Comparison of ENCODE assay signal across 1 fruit fly cellular context in genomic region chr3L:17958231-17958976, dm6.
TF ChIP-seq lines count a peak whose summit lies in the region.

No protein-coding gene starts in this region.

TF ChIP-seq in whole organism, embryonic, 481 proteins besides CTCF, POLR2A, EP300 and RAD21 (continued from another document):
- TF ChIP-seq Stat92E (GFP tag; optimal IDR thresholded peaks at IDR 0.05; lab: Kevin White, UChicago): no peak
- no peak for TF ChIP-seq scrt (GFP tag; optimal IDR thresholded peaks at IDR 0.05; lab: Kevin White, UChicago)
- no peak for TF ChIP-seq zen (tag; optimal IDR thresholded peaks at IDR 0.05; lab: Kevin White, UChicago)
- TF ChIP-seq CG1233 (GFP tag; optimal IDR thresholded peaks at IDR 0.05; lab: Kevin White, UChicago): no peak
- TF ChIP-seq h (optimal IDR thresholded peaks at IDR 0.05; lab: Kevin White, UChicago): no peak
- no peak for TF ChIP-seq dmrt11E (tag; optimal IDR thresholded peaks at IDR 0.05; lab: Kevin White, UChicago)
- TF ChIP-seq pb (GFP tag; optimal IDR thresholded peaks at IDR 0.05; lab: Kevin White, UChicago): no peak
- no peak for TF ChIP-seq Hmx (GFP tag; optimal IDR thresholded peaks at IDR 0.05; lab: Kevin White, UChicago)
- TF ChIP-seq CG14667 (GFP tag; IDR thresholded peaks at IDR 0.05; lab: Robert Waterston, UW): no peak
- no peak for TF ChIP-seq CG9797 (GFP tag; optimal IDR thresholded peaks at IDR 0.05; lab: Kevin White, UChicago)
- no peak for TF ChIP-seq B-H2 (GFP tag; optimal IDR thresholded peaks at IDR 0.05; lab: Kevin White, UChicago)
- TF ChIP-seq CG13624 (GFP tag; optimal IDR thresholded peaks at IDR 0.05; lab: Kevin White, UChicago): no peak
- no peak for TF ChIP-seq CG11723 (GFP tag; optimal IDR thresholded peaks at IDR 0.05; lab: Kevin White, UChicago)
- no peak for TF ChIP-seq CG3726 (GFP tag; IDR thresholded peaks at IDR 0.05; lab: Robert Waterston, UW)
- TF ChIP-seq Ada2b (GFP tag; IDR thresholded peaks at IDR 0.05; lab: Robert Waterston, UW): no peak
- no peak for TF ChIP-seq CG14860 (GFP tag; IDR thresholded peaks at IDR 0.05; lab: Robert Waterston, UW; ENCODE audit: partially characterized antibody)
- TF ChIP-seq Nf-YB (GFP tag; optimal IDR thresholded peaks at IDR 0.05; lab: Kevin White, UChicago): no peak
- TF ChIP-seq Dip2 (GFP tag; IDR thresholded peaks at IDR 0.05; lab: Robert Waterston, UW): no peak
- no peak for TF ChIP-seq GATAe (GFP tag; conservative IDR thresholded peaks at IDR 0.05; lab: Robert Waterston, UW)
- TF ChIP-seq Med (GFP tag; lab: Kevin White, UChicago): peak; percentile 74
- no peak for TF ChIP-seq Hand (GFP tag; optimal IDR thresholded peaks at IDR 0.05; lab: Kevin White, UChicago)
- no peak for TF ChIP-seq CG14441 (GFP tag; IDR thresholded peaks at IDR 0.05; lab: Robert Waterston, UW)
- no peak for TF ChIP-seq gce (GFP tag; IDR thresholded peaks at IDR 0.05; lab: Robert Waterston, UW)
- no peak for TF ChIP-seq gt (GFP tag; IDR thresholded peaks at IDR 0.05; lab: Robert Waterston, UW)
- TF ChIP-seq cg (GFP tag; optimal IDR thresholded peaks at IDR 0.05; lab: Kevin White, UChicago): peak; percentile 26
- no peak for TF ChIP-seq HLH54F (GFP tag; optimal IDR thresholded peaks at IDR 0.05; lab: Kevin White, UChicago)
- TF ChIP-seq CG10654 (GFP tag; optimal IDR thresholded peaks at IDR 0.05; lab: Kevin White, UChicago): no peak
- TF ChIP-seq CG13775 (GFP tag; optimal IDR thresholded peaks at IDR 0.05; lab: Kevin White, UChicago): no peak
- TF ChIP-seq lola (GFP tag; optimal IDR thresholded peaks at IDR 0.05; lab: Kevin White, UChicago): no peak
- TF ChIP-seq mam (GFP tag; optimal IDR thresholded peaks at IDR 0.05; lab: Kevin White, UChicago): no peak
- no peak for TF ChIP-seq Hr3 (GFP tag; optimal IDR thresholded peaks at IDR 0.05; lab: Kevin White, UChicago)
- no peak for TF ChIP-seq CG12155 (GFP tag; optimal IDR thresholded peaks at IDR 0.05; lab: Kevin White, UChicago)
- TF ChIP-seq lov (optimal IDR thresholded peaks at IDR 0.05; lab: Kevin White, UChicago): no peak
- TF ChIP-seq lov (GFP tag; IDR thresholded peaks at IDR 0.05; lab: Robert Waterston, UW): no peak
- TF ChIP-seq pho (GFP tag; optimal IDR thresholded peaks at IDR 0.05; lab: Kevin White, UChicago): no peak
- TF ChIP-seq CG3847 (GFP tag; IDR thresholded peaks at IDR 0.05; lab: Robert Waterston, UW): no peak
- TF ChIP-seq CG30403 (GFP tag; optimal IDR thresholded peaks at IDR 0.05; lab: Kevin White, UChicago): no peak
- no peak for TF ChIP-seq CG18764 (GFP tag; optimal IDR thresholded peaks at IDR 0.05; lab: Kevin White, UChicago)
- TF ChIP-seq Kr (GFP tag; optimal IDR thresholded peaks at IDR 0.05; lab: Kevin White, UChicago): no peak
- TF ChIP-seq kah (GFP tag; optimal IDR thresholded peaks at IDR 0.05; lab: Kevin White, UChicago): no peak
- no peak for TF ChIP-seq CG6854 (GFP tag; optimal IDR thresholded peaks at IDR 0.05; lab: Kevin White, UChicago)
- TF ChIP-seq BtbVII (GFP tag; optimal IDR thresholded peaks at IDR 0.05; lab: Kevin White, UChicago): peak; percentile 65
- TF ChIP-seq CoRest (tag; optimal IDR thresholded peaks at IDR 0.05; lab: Kevin White, UChicago): no peak
- peak in 1 of 2 experiments; percentile 77 for TF ChIP-seq Pdp1 (GFP tag; optimal IDR thresholded peaks at IDR 0.05; lab: Kevin White, UChicago)
- TF ChIP-seq fd64A (GFP tag; optimal IDR thresholded peaks at IDR 0.05; lab: Kevin White, UChicago): no peak
- TF ChIP-seq wek (GFP tag; optimal IDR thresholded peaks at IDR 0.05; lab: Kevin White, UChicago): no peak
- no peak for TF ChIP-seq Hr39 (optimal IDR thresholded peaks at IDR 0.05; lab: Kevin White, UChicago)
- no peak for TF ChIP-seq CG15696 (tag; optimal IDR thresholded peaks at IDR 0.05; lab: Kevin White, UChicago)
- TF ChIP-seq cwo (GFP tag; optimal IDR thresholded peaks at IDR 0.05; lab: Kevin White, UChicago): peak; percentile 89
- TF ChIP-seq Max (GFP tag; optimal IDR thresholded peaks at IDR 0.05; lab: Kevin White, UChicago): no peak
- no peak for TF ChIP-seq CG8944 (GFP tag; optimal IDR thresholded peaks at IDR 0.05; lab: Kevin White, UChicago)
- no peak for TF ChIP-seq vfl (GFP tag; optimal IDR thresholded peaks at IDR 0.05; lab: Kevin White, UChicago)
- TF ChIP-seq CG2202 (tag; optimal IDR thresholded peaks at IDR 0.05; lab: Kevin White, UChicago): no peak
- TF ChIP-seq CG17186 (GFP tag; optimal IDR thresholded peaks at IDR 0.05; lab: Kevin White, UChicago): no peak
- no peak for TF ChIP-seq Rx (GFP tag; IDR thresholded peaks at IDR 0.05; lab: Robert Waterston, UW)
- no peak for TF ChIP-seq ci (GFP tag; IDR thresholded peaks at IDR 0.05; lab: Robert Waterston, UW)
- TF ChIP-seq Bdp1 (GFP tag; optimal IDR thresholded peaks at IDR 0.05; lab: Kevin White, UChicago): no peak
- TF ChIP-seq tll (GFP tag; optimal IDR thresholded peaks at IDR 0.05; lab: Kevin White, UChicago): no peak
- TF ChIP-seq sd (tag; optimal IDR thresholded peaks at IDR 0.05; lab: Kevin White, UChicago): peak; percentile 92
- TF ChIP-seq Blimp-1 (GFP tag; optimal IDR thresholded peaks at IDR 0.05; lab: Kevin White, UChicago): peak; percentile 9
- TF ChIP-seq Gug (GFP tag; IDR thresholded peaks at IDR 0.05; lab: Robert Waterston, UW): no peak
- no peak for TF ChIP-seq stc (GFP tag; IDR thresholded peaks at IDR 0.05; lab: Robert Waterston, UW)
- no peak for TF ChIP-seq CG6683 (GFP tag; optimal IDR thresholded peaks at IDR 0.05; lab: Kevin White, UChicago)
- TF ChIP-seq CG1529 (GFP tag; optimal IDR thresholded peaks at IDR 0.05; lab: Kevin White, UChicago): no peak
- no peak for TF ChIP-seq ap (GFP tag; IDR thresholded peaks at IDR 0.05; lab: Robert Waterston, UW)
- TF ChIP-seq caup (GFP tag; optimal IDR thresholded peaks at IDR 0.05; lab: Kevin White, UChicago; ENCODE audit: severe bottlenecking): peak; percentile 7
- TF ChIP-seq TFAM (GFP tag; optimal IDR thresholded peaks at IDR 0.05; lab: Kevin White, UChicago): no peak
- no peak for TF ChIP-seq CG11696 (GFP tag; IDR thresholded peaks at IDR 0.05; lab: Robert Waterston, UW)
- TF ChIP-seq pzg (GFP tag; optimal IDR thresholded peaks at IDR 0.05; lab: Kevin White, UChicago): no peak
- TF ChIP-seq CHES-1-like (GFP tag; optimal IDR thresholded peaks at IDR 0.05; lab: Kevin White, UChicago): no peak
- TF ChIP-seq sqz (GFP tag; optimal IDR thresholded peaks at IDR 0.05; lab: Kevin White, UChicago): peak; percentile 3
- TF ChIP-seq eve (GFP tag; optimal IDR thresholded peaks at IDR 0.05; lab: Kevin White, UChicago): no peak
- no peak for TF ChIP-seq klu (GFP tag; IDR thresholded peaks at IDR 0.05; lab: Robert Waterston, UW)
- TF ChIP-seq CG16813 (GFP tag; IDR thresholded peaks at IDR 0.05; lab: Robert Waterston, UW; ENCODE audit: partially characterized antibody): no peak
- no peak for TF ChIP-seq tup (GFP tag; optimal IDR thresholded peaks at IDR 0.05; lab: Kevin White, UChicago)
- peak; percentile 54 for TF ChIP-seq ERR (GFP tag; optimal IDR thresholded peaks at IDR 0.05; lab: Kevin White, UChicago)
- TF ChIP-seq stwl (tag; optimal IDR thresholded peaks at IDR 0.05; lab: Kevin White, UChicago): no peak
- no peak for TF ChIP-seq dan (GFP tag; IDR thresholded peaks at IDR 0.05; lab: Robert Waterston, UW)
- TF ChIP-seq CG11456 (GFP tag; IDR thresholded peaks at IDR 0.05; lab: Robert Waterston, UW): no peak
- TF ChIP-seq CG17912 (GFP tag; optimal IDR thresholded peaks at IDR 0.05; lab: Kevin White, UChicago): no peak
- TF ChIP-seq pfk (GFP tag; optimal IDR thresholded peaks at IDR 0.05; lab: Kevin White, UChicago): no peak
- TF ChIP-seq so (GFP tag; IDR thresholded peaks at IDR 0.05; lab: Robert Waterston, UW): no peak
- TF ChIP-seq CG11247 (GFP tag; IDR thresholded peaks at IDR 0.05; lab: Robert Waterston, UW): no peak
- TF ChIP-seq CG1647 (GFP tag; optimal IDR thresholded peaks at IDR 0.05; lab: Kevin White, UChicago): no peak
- TF ChIP-seq BEAF-32 (GFP tag; optimal IDR thresholded peaks at IDR 0.05; lab: Kevin White, UChicago): no peak
- no peak for TF ChIP-seq CG13296 (GFP tag; optimal IDR thresholded peaks at IDR 0.05; lab: Kevin White, UChicago)
- TF ChIP-seq twi (tag; optimal IDR thresholded peaks at IDR 0.05; lab: Kevin White, UChicago): no peak
- no peak for TF ChIP-seq CG15601 (tag; optimal IDR thresholded peaks at IDR 0.05; lab: Kevin White, UChicago)
- TF ChIP-seq mirr (GFP tag; optimal IDR thresholded peaks at IDR 0.05; lab: Kevin White, UChicago): no peak
- peak; percentile 61 for TF ChIP-seq exex (tag; optimal IDR thresholded peaks at IDR 0.05; lab: Kevin White, UChicago)
- no peak for TF ChIP-seq lab (GFP tag; optimal IDR thresholded peaks at IDR 0.05; lab: Kevin White, UChicago)
- TF ChIP-seq CG4617 (GFP tag; optimal IDR thresholded peaks at IDR 0.05; lab: Kevin White, UChicago; ENCODE audit: borderline replicate concordance): no peak
- TF ChIP-seq CG17568 (GFP tag; optimal IDR thresholded peaks at IDR 0.05; lab: Kevin White, UChicago): no peak
- no peak for TF ChIP-seq CG9727 (GFP tag; optimal IDR thresholded peaks at IDR 0.05; lab: Kevin White, UChicago)
- TF ChIP-seq Awh (GFP tag; IDR thresholded peaks at IDR 0.05; lab: Robert Waterston, UW): no peak
- TF ChIP-seq p53 (GFP tag; optimal IDR thresholded peaks at IDR 0.05; lab: Kevin White, UChicago): no peak
- TF ChIP-seq crc (GFP tag; optimal IDR thresholded peaks at IDR 0.05; lab: Kevin White, UChicago): no peak
- TF ChIP-seq dysf (GFP tag; IDR thresholded peaks at IDR 0.05; lab: Robert Waterston, UW): no peak
- TF ChIP-seq CG8359 (GFP tag; optimal IDR thresholded peaks at IDR 0.05; lab: Kevin White, UChicago; ENCODE audit: borderline replicate concordance): no peak
- TF ChIP-seq Hmr (GFP tag; optimal IDR thresholded peaks at IDR 0.05; lab: Kevin White, UChicago): no peak
